Fruit fly (Drosophila melanogaster) whole organism: ENCODE measurements around the gene Grip163.

Source experiments
- CG8478 ChIP-seq: fragments of >200 bp; optimal IDR thresholded peaks from 2 replicates; lab custom pipeline; 2018; ENCODE audit warnings: inconsistent platforms
- Dll ChIP-seq: fragments of >200 bp; optimal IDR thresholded peaks from 2 replicates; lab custom pipeline; 2017
- EcR ChIP-seq, 2 experiments: fragments of >200 bp; optimal IDR thresholded peaks; 2 replicates each; lab custom pipeline; 2017; ENCODE audit warnings: missing biosample characterization in 2 of 2, missing genetic modification characterization in 2 of 2, missing genetic modification reagents in 2 of 2
- pan ChIP-seq: fragments of >200 bp; optimal IDR thresholded peaks from 2 replicates; lab custom pipeline; 2017
- psq ChIP-seq: fragments of >200 bp; optimal IDR thresholded peaks from 2 replicates; lab custom pipeline; 2017
- usp ChIP-seq: fragments of >200 bp; optimal IDR thresholded peaks from 2 replicates; lab custom pipeline; 2017; ENCODE audit warnings: missing biosample characterization, missing genetic modification characterization, mixed read lengths

Gene Grip163

dm6 chr3L:11975811-11976210, 22.1 kb downstream of the Grip163 start, which contains the start of gene CG43896:
TSS of gene CG43896 (plus strand) at chr3L:11976111.
- no peak for TF ChIP-seq usp (GFP tag; lab: Kevin White, UChicago)
- TF ChIP-seq Dll (lab: Kevin White, UChicago), result no peak
- no peak for TF ChIP-seq psq
- TF ChIP-seq CG8478, result no peak
- TF ChIP-seq EcR (GFP tag; optimal IDR thresholded peaks at IDR 0.05; lab: Kevin White, UChicago), result no peak
- no peak for TF ChIP-seq pan

- TF ChIP-seq pan (no peak), EcR (GFP tag; optimal IDR thresholded peaks at IDR 0.05; lab: Kevin White, UChicago) (no peak), CG8478 (no peak), usp (GFP tag; lab: Kevin White, UChicago) (no peak), psq (no peak)
Measured at dm6 chr3L:11974605-11975004, 23.3 kb downstream of the Grip163 start, which contains the start of gene CG14125. TSS of gene CG14125 (plus strand) at chr3L:11974905.

dm6 chr3L:11973690-11974089, 24.2 kb downstream of the Grip163 start, which contains the start of gene CG42397:
TSS of gene CG42397 (minus strand) at chr3L:11973790.
- TF ChIP-seq CG8478, result no peak
- no peak for TF ChIP-seq Dll (lab: Kevin White, UChicago)
- TF ChIP-seq usp (GFP tag; lab: Kevin White, UChicago), result no peak
- TF ChIP-seq EcR (GFP tag; optimal IDR thresholded peaks at IDR 0.05; lab: Kevin White, UChicago), result no peak
- TF ChIP-seq psq, result no peak
- no peak for TF ChIP-seq pan

- TF ChIP-seq Dll (lab: Kevin White, UChicago) (no peak), psq (no peak), usp (GFP tag; lab: Kevin White, UChicago) (no peak), CG8478 (no peak), pan (no peak), EcR (GFP tag; optimal IDR thresholded peaks at IDR 0.05; lab: Kevin White, UChicago) (no peak)
Measured at dm6 chr3L:11972879-11973278, 25.1 kb downstream of the Grip163 start, which contains the start of gene Muc68E. TSS of gene Muc68E (minus strand) at chr3L:11972979.

dm6 chr3L:11966104-11966503, 31.8 kb downstream of the Grip163 start, which contains the start of gene prc:
TSS of gene prc (minus strand) at chr3L:11966131.
- TF ChIP-seq psq, result no peak
- TF ChIP-seq usp (GFP tag; lab: Kevin White, UChicago), result no peak
- no peak for TF ChIP-seq Dll (lab: Kevin White, UChicago)
- TF ChIP-seq pan, result no peak
- no peak for TF ChIP-seq EcR (GFP tag; optimal IDR thresholded peaks at IDR 0.05; lab: Kevin White, UChicago)
- no peak for TF ChIP-seq CG8478

- TF ChIP-seq CG8478, result no peak
- TF ChIP-seq psq, result no peak
- TF ChIP-seq Dll (lab: Kevin White, UChicago), result no peak
- TF ChIP-seq EcR (GFP tag; optimal IDR thresholded peaks at IDR 0.05; lab: Kevin White, UChicago), result no peak
- no peak for TF ChIP-seq usp (GFP tag; lab: Kevin White, UChicago)
- TF ChIP-seq pan, result no peak
Measured at dm6 chr3L:11957669-11958333, 40.1 kb downstream of the Grip163 start, which contains the start of the genes CG11570 and CG43294. TSS of gene CG11570 (minus strand) at chr3L:11957769. TSS of gene CG43294 (plus strand) at chr3L:11958283.

- TF ChIP-seq psq (no peak), Dll (lab: Kevin White, UChicago) (no peak), usp (GFP tag; lab: Kevin White, UChicago) (no peak), EcR (GFP tag; optimal IDR thresholded peaks at IDR 0.05; lab: Kevin White, UChicago) (no peak), pan (no peak), CG8478 (no peak)
Measured at dm6 chr3L:11953783-11954182, 44.2 kb downstream of the Grip163 start, which contains the start of gene CG7248. TSS of gene CG7248 (plus strand) at chr3L:11954083.

- no peak for TF ChIP-seq EcR (GFP tag; optimal IDR thresholded peaks at IDR 0.05; lab: Kevin White, UChicago)
- TF ChIP-seq CG8478, result no peak
- TF ChIP-seq usp (GFP tag; lab: Kevin White, UChicago), result no peak
- TF ChIP-seq pan, result no peak
- no peak for TF ChIP-seq psq
- TF ChIP-seq Dll (lab: Kevin White, UChicago), result no peak
Measured at dm6 chr3L:11953217-11953616, 44.7 kb downstream of the Grip163 start, which contains the start of gene obst-G. TSS of gene obst-G (minus strand) at chr3L:11953317.

dm6 chr3L:11949539-11949938, 48.4 kb downstream of the Grip163 start, which contains the start of gene CG17826:
TSS of gene CG17826 (plus strand) at chr3L:11949839.
- TF ChIP-seq Dll (lab: Kevin White, UChicago) (no peak), psq (no peak), pan (no peak), EcR (GFP tag; optimal IDR thresholded peaks at IDR 0.05; lab: Kevin White, UChicago) (no peak), CG8478 (no peak), usp (GFP tag; lab: Kevin White, UChicago) (no peak)

dm6 chr3L:11947357-11947756, 50.6 kb downstream of the Grip163 start, which contains the start of gene CG7252:
TSS of gene CG7252 (plus strand) at chr3L:11947675.
- no peak for TF ChIP-seq EcR (GFP tag; optimal IDR thresholded peaks at IDR 0.05; lab: Kevin White, UChicago)
- TF ChIP-seq usp (GFP tag; lab: Kevin White, UChicago), result no peak
- TF ChIP-seq CG8478, result no peak
- no peak for TF ChIP-seq pan
- no peak for TF ChIP-seq psq
- no peak for TF ChIP-seq Dll (lab: Kevin White, UChicago)

- TF ChIP-seq pan (no peak), EcR (GFP tag; optimal IDR thresholded peaks at IDR 0.05; lab: Kevin White, UChicago) (no peak), psq (no peak), Dll (lab: Kevin White, UChicago) (no peak), usp (GFP tag; lab: Kevin White, UChicago) (no peak), CG8478 (no peak)
Measured at dm6 chr3L:11944752-11945151, 53.2 kb downstream of the Grip163 start, which contains the start of gene CG5883. TSS of gene CG5883 (minus strand) at chr3L:11944852.
